Fruit fly (Drosophila melanogaster) whole organism, prepupa: ENCODE results near the gene CG33941.

Experiments
- CG11762 ChIP-seq: fragments of 200-800 bp; sonication (Bioruptor generic); optimal IDR thresholded peaks from 3 replicates; lab custom pipeline; 2016; ENCODE audit warnings: missing biosample characterization, missing genetic modification characterization; ENCODE audit not compliant: insufficient read depth
- CG15336 ChIP-seq: fragments of 200-800 bp; sonication (Bioruptor generic); IDR thresholded peaks from 2 replicates; pipeline ENCODE4 v1.3.6; 2022; ENCODE audit warnings: missing biosample characterization, missing genetic modification characterization
- CG1621 ChIP-seq: fragments of 200-800 bp; sonication (Bioruptor generic); optimal IDR thresholded peaks from 3 replicates; lab custom pipeline; 2018; ENCODE audit warnings: missing biosample characterization, mild to moderate bottlenecking, missing genetic modification characterization
- CG16779 ChIP-seq: fragments of 200-800 bp; sonication (Bioruptor generic); optimal IDR thresholded peaks from 3 replicates; lab custom pipeline; 2017; ENCODE audit warnings: missing biosample characterization, mild to moderate bottlenecking, missing genetic modification characterization
- CG32006 ChIP-seq: fragments of 200-800 bp; sonication (Bioruptor generic); optimal IDR thresholded peaks from 3 replicates; lab custom pipeline; 2017; ENCODE audit warnings: missing biosample characterization, mild to moderate bottlenecking, missing genetic modification characterization
- CG3919 ChIP-seq: fragments of 200-800 bp; sonication (Bioruptor generic); optimal IDR thresholded peaks from 3 replicates; lab custom pipeline; 2016; ENCODE audit warnings: missing biosample characterization, missing genetic modification characterization
- CG4318 ChIP-seq: fragments of 200-800 bp; sonication (Bioruptor generic); optimal IDR thresholded peaks from 3 replicates; lab custom pipeline; 2017; ENCODE audit warnings: missing biosample characterization, mild to moderate bottlenecking, missing genetic modification characterization
- CG6163 ChIP-seq: fragments of 200-800 bp; sonication (Bioruptor generic); IDR thresholded peaks from 3 replicates; pipeline ENCODE4 v1.3.6; 2022; ENCODE audit warnings: missing biosample characterization, missing genetic modification characterization
- CG6808 ChIP-seq: fragments of 200-800 bp; sonication (Bioruptor generic); optimal IDR thresholded peaks from 3 replicates; lab custom pipeline; 2017; ENCODE audit warnings: missing biosample characterization, missing genetic modification characterization, mild to moderate bottlenecking, moderate library complexity, missing genetic modification reagents
- CG6854 ChIP-seq: fragments of 200-800 bp; sonication (Bioruptor generic); optimal IDR thresholded peaks from 2 replicates; lab custom pipeline; 2017; ENCODE audit warnings: missing biosample characterization, mild to moderate bottlenecking, missing genetic modification characterization
- CG7368 ChIP-seq: fragments of 200-800 bp; sonication (Bioruptor generic); optimal IDR thresholded peaks from 3 replicates; lab custom pipeline; 2016; ENCODE audit warnings: missing biosample characterization, missing genetic modification characterization
- CG9139 ChIP-seq: fragments of 200-800 bp; sonication (Bioruptor generic); optimal IDR thresholded peaks from 3 replicates; lab custom pipeline; 2017; ENCODE audit warnings: missing biosample characterization, mild to moderate bottlenecking, missing genetic modification characterization
- Eip75B ChIP-seq: fragments of 200-800 bp; sonication (Bioruptor generic); optimal IDR thresholded peaks from 3 replicates; lab custom pipeline; 2016; ENCODE audit warnings: missing biosample characterization, missing genetic modification characterization
- Eip78C ChIP-seq: fragments of 200-800 bp; sonication (Bioruptor generic); peaks from one replicate; lab custom pipeline; 2016; ENCODE audit warnings: missing biosample characterization, missing genetic modification characterization
- Eip93F ChIP-seq: fragments of 200-800 bp; sonication (Bioruptor generic); optimal IDR thresholded peaks from 2 replicates; lab custom pipeline; 2016; ENCODE audit warnings: missing biosample characterization, mild to moderate bottlenecking, missing genetic modification characterization
- Hr4 ChIP-seq: fragments of 200-800 bp; sonication (Bioruptor generic); optimal IDR thresholded peaks from 3 replicates; lab custom pipeline; 2016; ENCODE audit warnings: missing biosample characterization, missing genetic modification characterization
- Lpt ChIP-seq: fragments of 200-800 bp; sonication (Bioruptor generic); optimal IDR thresholded peaks from 3 replicates; lab custom pipeline; 2016; ENCODE audit warnings: missing biosample characterization, missing genetic modification characterization
- Sox14 ChIP-seq: fragments of 200-800 bp; sonication (Bioruptor generic); optimal IDR thresholded peaks from 3 replicates; lab custom pipeline; 2016; ENCODE audit warnings: missing biosample characterization, missing genetic modification characterization
- cyc ChIP-seq: fragments of 200-800 bp; sonication (Bioruptor generic); optimal IDR thresholded peaks from 3 replicates; lab custom pipeline; 2016; ENCODE audit warnings: missing biosample characterization, missing genetic modification characterization
- dsx ChIP-seq: fragments of 200-800 bp; optimal IDR thresholded peaks from 3 replicates; lab custom pipeline; 2019; ENCODE audit warnings: missing biosample characterization, mild to moderate bottlenecking, missing genetic modification characterization, moderate library complexity; ENCODE audit not compliant: poor library complexity, severe bottlenecking
- esn ChIP-seq: fragments of 200-800 bp; sonication (Bioruptor generic); optimal IDR thresholded peaks from 2 replicates; lab custom pipeline; 2016; ENCODE audit warnings: missing biosample characterization, mild to moderate bottlenecking, missing genetic modification characterization, moderate library complexity
- fkh ChIP-seq: fragments of 200-800 bp; sonication (Bioruptor generic); optimal IDR thresholded peaks from 3 replicates; lab custom pipeline; 2017; ENCODE audit warnings: missing biosample characterization, mild to moderate bottlenecking, missing genetic modification characterization, moderate library complexity
- lz ChIP-seq: fragments of 200-800 bp; sonication (Bioruptor generic); optimal IDR thresholded peaks from 3 replicates; lab custom pipeline; 2016; ENCODE audit warnings: missing biosample characterization, missing genetic modification characterization
- spab ChIP-seq: fragments of 200-800 bp; sonication (Bioruptor generic); optimal IDR thresholded peaks from 2 replicates; lab custom pipeline; 2017; ENCODE audit warnings: missing biosample characterization, mild to moderate bottlenecking, missing genetic modification characterization, missing genetic modification reagents
- ss ChIP-seq, 2 experiments: fragments of 200-800 bp; sonication (Bioruptor generic); optimal IDR thresholded peaks; 2 replicates in 1 of 2; 3 replicates in 1 of 2; lab custom pipeline; 2017 to 2018; ENCODE audit warnings: mild to moderate bottlenecking in 2 of 2, missing biosample characterization in 2 of 2, missing genetic modification characterization in 2 of 2, moderate library complexity in 1 of 2
- svp ChIP-seq: fragments of 200-800 bp; sonication (Bioruptor generic); peaks from one replicate; lab custom pipeline; 2016; ENCODE audit warnings: missing biosample characterization, missing genetic modification characterization
- topi ChIP-seq: fragments of 200-800 bp; sonication (Bioruptor generic); optimal IDR thresholded peaks from 3 replicates; lab custom pipeline; 2016; ENCODE audit warnings: missing biosample characterization, missing genetic modification characterization

CG33941 gene

dm6 chr4:508405-508955, 41.2 kb downstream of the CG33941 start (continued):
- TF ChIP-seq Eip93F: no peak
- TF ChIP-seq svp (GFP tag; lab: Kevin White, UChicago): no peak
- TF ChIP-seq CG16779: no peak
- TF ChIP-seq cyc: no peak
- TF ChIP-seq CG32006 (GFP tag; lab: Kevin White, UChicago): no peak
- TF ChIP-seq CG11762 (GFP tag; lab: Kevin White, UChicago): no peak
- TF ChIP-seq topi (GFP tag; lab: Kevin White, UChicago): no peak
- peak; percentile 38 for TF ChIP-seq dsx (GFP tag; lab: Kevin White, UChicago)
- TF ChIP-seq CG6808 (GFP tag; lab: Kevin White, UChicago): no peak
- no peak for TF ChIP-seq esn (GFP tag; lab: Kevin White, UChicago)
- TF ChIP-seq CG4318 (GFP tag; lab: Kevin White, UChicago): no peak
- no peak for TF ChIP-seq CG3919
- no peak for TF ChIP-seq spab
- no peak for TF ChIP-seq CG15336 (GFP tag; lab: Robert Waterston, UW)

dm6 chr4:509853-510252, 42.6 kb downstream of the CG33941 start:
- TF ChIP-seq Eip78C (GFP tag; lab: Kevin White, UChicago): peak; percentile 28
- peak in 1 of 2 experiments; percentile 24 for TF ChIP-seq ss (GFP tag; optimal IDR thresholded peaks at IDR 0.05; lab: Kevin White, UChicago)
- TF ChIP-seq CG6808 (GFP tag; lab: Kevin White, UChicago): no peak
- peak; percentile 65 for TF ChIP-seq fkh (GFP tag; lab: Kevin White, UChicago)

DNA sequence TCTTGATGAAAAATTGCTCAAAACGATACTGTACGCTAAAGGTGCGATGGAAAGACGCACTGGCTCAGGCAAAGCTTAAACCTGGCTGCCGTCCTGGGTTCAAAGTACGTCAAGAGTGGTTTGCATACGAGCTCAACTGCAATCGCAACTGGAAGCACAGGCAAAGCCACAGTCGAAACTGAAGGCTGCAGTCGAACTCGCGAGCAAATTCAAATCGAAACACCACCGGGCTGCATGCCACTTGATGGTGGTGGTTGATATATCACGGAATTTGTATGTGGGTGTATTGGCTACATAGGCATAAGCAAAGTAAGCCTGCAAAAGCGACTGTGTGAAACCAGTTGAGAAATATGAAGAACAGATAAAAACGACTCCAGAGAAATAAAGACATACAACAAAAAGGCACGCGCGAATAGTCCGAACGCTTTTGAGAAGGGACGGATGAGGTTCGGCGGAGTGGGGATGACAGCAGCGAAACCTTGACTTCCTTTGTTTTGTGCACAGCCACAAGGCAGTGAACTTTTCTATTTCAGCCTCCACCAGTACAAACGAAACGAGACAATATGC, 52.2 kb downstream of the CG33941 start:
- TF ChIP-seq lz (GFP tag; lab: Kevin White, UChicago) (no peak), CG6854 (peak; percentile 44), Sox14 (GFP tag; lab: Kevin White, UChicago) (peak; percentile 62), CG6163 (GFP tag; lab: Robert Waterston, UW) (peak; percentile 66; the same call in 2 of the 3 replicates), Eip75B (peak; percentile 22), CG7368 (no peak), CG3919 (no peak), ss (GFP tag; optimal IDR thresholded peaks at IDR 0.05; lab: Kevin White, UChicago) (peak; percentile 42 to 67), CG1621 (tag; lab: Kevin White, UChicago) (peak; percentile 35), Hr4 (no peak), CG11762 (GFP tag; lab: Kevin White, UChicago) (no peak), Eip78C (GFP tag; lab: Kevin White, UChicago) (peak; percentile 55), Lpt (peak; percentile 8), CG9139 (peak; percentile 11), CG15336 (GFP tag; lab: Robert Waterston, UW) (no peak), dsx (GFP tag; lab: Kevin White, UChicago) (peak; percentile 45)
